Worm (Caenorhabditis elegans) whole organism, L4 larva: ENCODE results near the gene ent-3.

ENCODE experiments used
- D1046.2 ChIP-seq: fragments of 200-800 bp; sonication (Bioruptor generic); IDR thresholded peaks from 2 replicates; pipeline ENCODE4 v1.3.6; 2022; ENCODE audit warnings: missing genetic modification characterization, missing compliant biosample characterization
- F10B5.3 ChIP-seq: sonication (generic microtip); optimal IDR thresholded peaks from 2 replicates; lab custom pipeline; 2016; ENCODE audit warnings: mild to moderate bottlenecking, missing genetic modification characterization, missing compliant biosample characterization
- F26F4.8 ChIP-seq: fragments of 200-800 bp; sonication (Bioruptor generic); conservative IDR thresholded peaks from 2 replicates; pipeline ENCODE4 v1.3.6; 2022; ENCODE audit warnings: missing genetic modification characterization, missing compliant biosample characterization
- T20F7.1 ChIP-seq: fragments of 200-800 bp; sonication (Bioruptor generic); optimal IDR thresholded peaks from 2 replicates; lab custom pipeline; 2018; ENCODE audit warnings: mild to moderate bottlenecking, missing genetic modification characterization, missing compliant biosample characterization
- Y105C5A.15 ChIP-seq: fragments of 200-800 bp; sonication (Bioruptor generic); IDR thresholded peaks from 2 replicates; pipeline ENCODE4 v1.3.6; 2022; ENCODE audit warnings: missing genetic modification characterization, missing compliant biosample characterization
- Y48G9A.11 ChIP-seq: fragments of 200-800 bp; sonication (Bioruptor generic); IDR thresholded peaks from 2 replicates; pipeline ENCODE4 v1.3.6; 2022; ENCODE audit warnings: missing genetic modification reagents, missing genetic modification characterization, missing compliant biosample characterization
- Y5F2A.4 ChIP-seq: fragments of 200-800 bp; sonication (Bioruptor generic); optimal IDR thresholded peaks from 2 replicates; lab custom pipeline; 2018; ENCODE audit warnings: mild to moderate bottlenecking, missing genetic modification characterization, missing compliant biosample characterization
- ZK337.2 ChIP-seq: fragments of 200-800 bp; sonication (Bioruptor generic); IDR thresholded peaks from 2 replicates; pipeline ENCODE4 v1.3.6; 2022; ENCODE audit warnings: missing genetic modification reagents, missing genetic modification characterization, missing compliant biosample characterization
- ZK546.5 ChIP-seq, 2 experiments: sonication (generic microtip); optimal IDR thresholded peaks; 2 replicates each; lab custom pipeline; 2017; ENCODE audit warnings: missing biosample characterization in 2 of 2, missing genetic modification characterization in 2 of 2
- aha-1 ChIP-seq: fragments of 150-350 bp; peaks from one replicate; lab custom pipeline; 2014; ENCODE audit warnings: missing biosample characterization, missing genetic modification characterization
- ceh-28 ChIP-seq: fragments of 150-350 bp; optimal IDR thresholded peaks from 2 replicates; lab custom pipeline; 2014; ENCODE audit warnings: missing biosample characterization, missing genetic modification reagents, missing genetic modification characterization
- ceh-32 ChIP-seq: sonication (generic microtip); optimal IDR thresholded peaks from 2 replicates; lab custom pipeline; 2016; ENCODE audit warnings: mild to moderate bottlenecking, missing genetic modification characterization, missing compliant biosample characterization; ENCODE audit not compliant: poor library complexity
- ceh-44 ChIP-seq: fragments of 200-800 bp; sonication (Bioruptor generic); IDR thresholded peaks from 2 replicates; pipeline ENCODE4 v1.3.6; 2022; ENCODE audit warnings: missing genetic modification reagents, missing genetic modification characterization, missing compliant biosample characterization
- cey-2 ChIP-seq: sonication (generic microtip); optimal IDR thresholded peaks from 3 replicates; lab custom pipeline; 2017; ENCODE audit warnings: missing genetic modification characterization, mild to moderate bottlenecking, missing compliant biosample characterization, antibody characterized with exemption, borderline replicate concordance; ENCODE audit not compliant: insufficient read depth
- ctbp-1 ChIP-seq: fragments of 200-800 bp; sonication (Bioruptor generic); IDR thresholded peaks from 2 replicates; pipeline ENCODE4 v1.3.6; 2022; ENCODE audit warnings: missing genetic modification reagents, missing genetic modification characterization, missing compliant biosample characterization
- daf-19 ChIP-seq: fragments of 200-800 bp; sonication (Bioruptor generic); conservative IDR thresholded peaks from 2 replicates; pipeline ENCODE4 v1.3.6; 2022; ENCODE audit warnings: missing genetic modification characterization, missing compliant biosample characterization
- dmd-6 ChIP-seq: fragments of 200-800 bp; sonication (Bioruptor generic); IDR thresholded peaks from 2 replicates; pipeline ENCODE4 v1.3.6; 2022; ENCODE audit warnings: missing genetic modification reagents, missing genetic modification characterization, missing compliant biosample characterization
- dmd-9 ChIP-seq: fragments of 200-800 bp; sonication (Bioruptor generic); IDR thresholded peaks from 2 replicates; pipeline ENCODE4 v1.3.6; 2022; ENCODE audit warnings: missing genetic modification reagents, missing genetic modification characterization, missing compliant biosample characterization
- egl-43 ChIP-seq: fragments of 200-800 bp; sonication (Bioruptor generic); IDR thresholded peaks from 2 replicates; pipeline ENCODE4 v1.3.6; 2022; ENCODE audit warnings: missing genetic modification reagents, missing genetic modification characterization, missing compliant biosample characterization
- fkh-10 ChIP-seq: fragments of 150-350 bp; optimal IDR thresholded peaks from 2 replicates; lab custom pipeline; 2014; ENCODE audit warnings: missing biosample characterization, missing genetic modification reagents, missing genetic modification characterization
- fos-1 ChIP-seq: fragments of 150-350 bp; optimal IDR thresholded peaks from 2 replicates; lab custom pipeline; 2014; ENCODE audit warnings: missing biosample characterization, missing genetic modification characterization
- gei-8 ChIP-seq: fragments of 200-800 bp; sonication (Bioruptor generic); optimal IDR thresholded peaks from 2 replicates; lab custom pipeline; 2018; ENCODE audit warnings: mild to moderate bottlenecking, missing genetic modification characterization, missing compliant biosample characterization
- hlh-11 ChIP-seq: fragments of 200-800 bp; sonication (Bioruptor generic); optimal IDR thresholded peaks from 2 replicates; lab custom pipeline; 2018; ENCODE audit warnings: mild to moderate bottlenecking, missing genetic modification characterization, missing compliant biosample characterization
- hlh-30 ChIP-seq: sonication (generic microtip); optimal IDR thresholded peaks from 2 replicates; lab custom pipeline; 2017; ENCODE audit warnings: antibody characterized with exemption, mild to moderate bottlenecking, missing genetic modification characterization, missing compliant biosample characterization; ENCODE audit not compliant: insufficient read depth
- hmg-1.1 ChIP-seq: fragments of 200-800 bp; sonication (Bioruptor generic); IDR thresholded peaks from 2 replicates; pipeline ENCODE4 v1.3.6; 2022; ENCODE audit warnings: missing genetic modification reagents, missing genetic modification characterization, missing compliant biosample characterization
- jun-1 ChIP-seq: fragments of 150-350 bp; optimal IDR thresholded peaks from 2 replicates; lab custom pipeline; 2014; ENCODE audit warnings: missing biosample characterization, missing genetic modification reagents, missing genetic modification characterization
- lim-7 ChIP-seq: fragments of 200-800 bp; sonication (Bioruptor generic); IDR thresholded peaks from 2 replicates; pipeline ENCODE4 v1.3.6; 2022; ENCODE audit warnings: missing genetic modification characterization, missing compliant biosample characterization
- lin-1 ChIP-seq: fragments of 200-800 bp; sonication (Bioruptor generic); IDR thresholded peaks from 2 replicates; pipeline ENCODE4 v1.3.6; 2022; ENCODE audit warnings: missing genetic modification reagents, missing genetic modification characterization, missing compliant biosample characterization
- lin-13 ChIP-seq: fragments of 150-350 bp; optimal IDR thresholded peaks from 2 replicates; lab custom pipeline; 2014; ENCODE audit warnings: missing biosample characterization, missing genetic modification reagents, missing genetic modification characterization
- lin-29 ChIP-seq: fragments of 200-800 bp; sonication (Bioruptor generic); IDR thresholded peaks from 2 replicates; pipeline ENCODE4 v1.3.6; 2022; ENCODE audit warnings: missing genetic modification reagents, missing genetic modification characterization, missing compliant biosample characterization
- lin-38 ChIP-seq: fragments of 200-800 bp; sonication (Bioruptor generic); IDR thresholded peaks from 2 replicates; pipeline ENCODE4 v1.3.6; 2022; ENCODE audit warnings: missing genetic modification reagents, missing genetic modification characterization, missing compliant biosample characterization
- lin-39 ChIP-seq: fragments of 150-350 bp; optimal IDR thresholded peaks from 2 replicates; lab custom pipeline; 2014; ENCODE audit warnings: missing biosample characterization, missing genetic modification reagents, missing genetic modification characterization
- lsy-2 ChIP-seq, 2 experiments: fragments of 150-350 bp in 1 of 2; sonication (generic microtip) in 1 of 2; optimal IDR thresholded peaks; 2 replicates each; lab custom pipeline; 2014 to 2017; ENCODE audit warnings: missing biosample characterization in 2 of 2, missing genetic modification characterization in 2 of 2
- madf-5 ChIP-seq, 2 experiments: fragments of 200-800 bp; sonication (Bioruptor generic); IDR thresholded peaks; 2 replicates each; pipeline ENCODE4 v1.3.6; 2022; ENCODE audit warnings: missing compliant biosample characterization in 2 of 2, missing genetic modification characterization in 2 of 2
- mdl-1 ChIP-seq, 2 experiments: fragments of 150-350 bp in 1 of 2; sonication (generic microtip) in 1 of 2; optimal IDR thresholded peaks; 2 replicates each; lab custom pipeline; 2014 to 2017; ENCODE audit warnings: missing biosample characterization in 2 of 2, missing genetic modification characterization in 2 of 2
- nhr-102 ChIP-seq: sonication (generic microtip); optimal IDR thresholded peaks from 2 replicates; lab custom pipeline; 2016; ENCODE audit warnings: mild to moderate bottlenecking, missing genetic modification characterization, moderate library complexity, missing compliant biosample characterization
- nhr-237 ChIP-seq: sonication (generic microtip); optimal IDR thresholded peaks from 2 replicates; lab custom pipeline; 2017; ENCODE audit warnings: missing biosample characterization, missing genetic modification characterization
- nhr-25 ChIP-seq: sonication (generic microtip); optimal IDR thresholded peaks from 2 replicates; lab custom pipeline; 2017; ENCODE audit warnings: missing genetic modification characterization, mild to moderate bottlenecking, missing compliant biosample characterization, antibody characterized with exemption, moderate library complexity, borderline replicate concordance; ENCODE audit not compliant: insufficient read depth
- nhr-6 ChIP-seq: fragments of 150-350 bp; optimal IDR thresholded peaks from 2 replicates; lab custom pipeline; 2014; ENCODE audit warnings: missing biosample characterization, missing genetic modification characterization
- nhr-77 ChIP-seq: fragments of 150-350 bp; optimal IDR thresholded peaks from 2 replicates; lab custom pipeline; 2014; ENCODE audit warnings: missing biosample characterization, missing genetic modification characterization
- pqm-1 ChIP-seq: sonication (generic microtip); optimal IDR thresholded peaks from 2 replicates; lab custom pipeline; 2017; ENCODE audit warnings: missing biosample characterization, missing genetic modification characterization
- saeg-2 ChIP-seq: fragments of 200-800 bp; sonication (Bioruptor generic); IDR thresholded peaks from 2 replicates; pipeline ENCODE4 v1.3.6; 2022; ENCODE audit warnings: missing genetic modification reagents, missing genetic modification characterization, missing compliant biosample characterization
- sdz-12 ChIP-seq: fragments of 200-800 bp; sonication (Bioruptor generic); optimal IDR thresholded peaks from 2 replicates; lab custom pipeline; 2018; ENCODE audit warnings: mild to moderate bottlenecking, missing genetic modification characterization, missing compliant biosample characterization
- set-16 ChIP-seq: fragments of 200-800 bp; sonication (Bioruptor generic); IDR thresholded peaks from 2 replicates; pipeline ENCODE4 v1.3.6; 2022; ENCODE audit warnings: missing genetic modification reagents, missing genetic modification characterization, missing compliant biosample characterization
- spr-3 ChIP-seq: fragments of 200-800 bp; sonication (Bioruptor generic); optimal IDR thresholded peaks from 2 replicates; lab custom pipeline; 2018; ENCODE audit warnings: mild to moderate bottlenecking, missing genetic modification characterization, missing compliant biosample characterization
- unc-62 ChIP-seq, 3 experiments: fragments of 150-350 bp in 1 of 3; sonication (generic microtip); optimal IDR thresholded peaks in 2 of 3; peaks in 1 of 3; 1 replicate in 1 of 3; 2 replicates in 2 of 3; lab custom pipeline; 2014 to 2017; ENCODE audit warnings: missing biosample characterization in 3 of 3, missing genetic modification characterization in 3 of 3, missing genetic modification reagents in 3 of 3, missing genotype in 1 of 3
- vab-7 ChIP-seq: fragments of 200-800 bp; sonication (Bioruptor generic); IDR thresholded peaks from 2 replicates; pipeline ENCODE4 v1.3.6; 2022; ENCODE audit warnings: missing genetic modification reagents, missing genetic modification characterization, missing compliant biosample characterization
- zfp-2 ChIP-seq: sonication (generic microtip); optimal IDR thresholded peaks from 2 replicates; lab custom pipeline; 2016; ENCODE audit warnings: mild to moderate bottlenecking, missing genetic modification characterization, missing compliant biosample characterization
- zip-11 ChIP-seq: fragments of 200-800 bp; sonication (Bioruptor generic); IDR thresholded peaks from 2 replicates; pipeline ENCODE4 v1.3.6; 2022; ENCODE audit warnings: missing genetic modification characterization, missing compliant biosample characterization
- zip-2 ChIP-seq: fragments of 150-350 bp; optimal IDR thresholded peaks from 2 replicates; lab custom pipeline; 2014; ENCODE audit warnings: missing biosample characterization, missing genetic modification characterization
- ztf-11 ChIP-seq: fragments of 150-350 bp; optimal IDR thresholded peaks from 2 replicates; lab custom pipeline; 2014; ENCODE audit warnings: missing biosample characterization, missing genetic modification characterization

The ent-3 gene

DNA sequence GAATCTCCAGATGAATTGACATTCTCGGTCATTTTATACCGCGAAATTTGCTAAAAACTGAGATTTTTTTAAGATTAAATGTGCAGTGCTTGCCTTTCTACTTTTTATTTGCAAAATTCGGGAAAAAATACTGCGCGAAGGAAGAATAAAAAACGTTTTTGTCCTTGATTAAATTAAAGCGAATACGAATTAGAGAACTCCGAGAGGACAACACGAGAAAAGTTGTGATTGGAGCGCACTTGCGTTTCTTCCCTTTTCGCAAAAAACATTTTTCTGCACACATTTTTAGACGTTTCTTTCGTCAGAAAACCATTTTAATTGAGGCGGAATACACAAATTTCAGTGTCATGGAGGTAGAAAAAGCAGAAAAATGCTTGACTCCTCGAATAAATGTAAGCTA, 50.4 kb downstream of the ent-3 start, which contains the start of the genes trm-1 and ints-2 (continued):
- TF ChIP-seq sdz-12 = no peak
- no peak for TF ChIP-seq nhr-237 (tag; lab: Kevin White, UChicago)
- TF ChIP-seq jun-1 (tag; lab: Kevin White, UChicago) = no peak
- TF ChIP-seq F10B5.3 (tag; lab: Kevin White, UChicago) = no peak
- TF ChIP-seq nhr-6 = no peak
- no peak for TF ChIP-seq fos-1
- TF ChIP-seq hlh-11 (tag; lab: Kevin White, UChicago) = no peak
- TF ChIP-seq ctbp-1 (GFP tag; lab: Robert Waterston, UW) = no peak
- TF ChIP-seq T20F7.1 (GFP tag; lab: Kevin White, UChicago) = peak; percentile 63
- TF ChIP-seq lin-38 (GFP tag; lab: Robert Waterston, UW) = peak; percentile 97
- TF ChIP-seq spr-3 (GFP tag; lab: Kevin White, UChicago) = no peak
- peak in 1 of 2 experiments; percentile 77 for TF ChIP-seq lsy-2 (tag; optimal IDR thresholded peaks at IDR 0.05; lab: Kevin White, UChicago)
- no peak for TF ChIP-seq lin-39 (tag; lab: Kevin White, UChicago)
- TF ChIP-seq vab-7 = no peak
- no peak for TF ChIP-seq Y48G9A.11
- no peak for TF ChIP-seq dmd-9 (GFP tag; lab: Robert Waterston, UW)
- no peak for TF ChIP-seq mdl-1 (tag; optimal IDR thresholded peaks at IDR 0.05; lab: Kevin White, UChicago)
- TF ChIP-seq zfp-2 (tag; lab: Kevin White, UChicago) = no peak
- TF ChIP-seq D1046.2 (GFP tag; lab: Robert Waterston, UW) = no peak
- no peak for TF ChIP-seq zip-11 (GFP tag; lab: Robert Waterston, UW)
- TF ChIP-seq lim-7 (GFP tag; lab: Robert Waterston, UW) = no peak
- no peak for TF ChIP-seq Y105C5A.15 (GFP tag; lab: Robert Waterston, UW)
- TF ChIP-seq hmg-1.1 (GFP tag; lab: Robert Waterston, UW) = peak; percentile 38; the same call in 1 of the 2 replicates
- TF ChIP-seq nhr-77 (tag; lab: Kevin White, UChicago) = peak; percentile 46
- TF ChIP-seq cey-2 (tag; lab: Kevin White, UChicago) = no peak
- no peak for TF ChIP-seq ceh-32 (tag; lab: Kevin White, UChicago)
- TF ChIP-seq egl-43 = no peak
- TF ChIP-seq lin-1 (GFP tag; lab: Robert Waterston, UW) = no peak
- no peak for TF ChIP-seq ZK337.2 (GFP tag; lab: Robert Waterston, UW)
- TF ChIP-seq pqm-1 = no peak
- no peak for TF ChIP-seq saeg-2 (GFP tag; lab: Robert Waterston, UW)
- TF ChIP-seq daf-19 = no peak
- TF ChIP-seq ztf-11 (tag; lab: Kevin White, UChicago) = no peak
- TF ChIP-seq ceh-44 (GFP tag; lab: Robert Waterston, UW) = no peak
- TF ChIP-seq Y5F2A.4 = no peak
- no peak for TF ChIP-seq aha-1 (tag; lab: Kevin White, UChicago)
- TF ChIP-seq set-16 (GFP tag; lab: Robert Waterston, UW) = no peak
- TF ChIP-seq lin-13 = no peak
- peak; percentile 28 for TF ChIP-seq fkh-10 (GFP tag; lab: Kevin White, UChicago)
- TF ChIP-seq gei-8 (GFP tag; lab: Kevin White, UChicago) = no peak
- TF ChIP-seq nhr-25 (tag; lab: Kevin White, UChicago) = no peak
- no peak for TF ChIP-seq madf-5 (GFP tag; IDR thresholded peaks at IDR 0.05; lab: Robert Waterston, UW)
- no peak for TF ChIP-seq zip-2 (tag; lab: Kevin White, UChicago)
- no peak for TF ChIP-seq F26F4.8 (GFP tag; lab: Robert Waterston, UW)
- TF ChIP-seq ceh-28 (tag; lab: Kevin White, UChicago) = no peak
- no peak for TF ChIP-seq ZK546.5 (tag; optimal IDR thresholded peaks at IDR 0.05; lab: Kevin White, UChicago)
- TF ChIP-seq nhr-102 (tag; lab: Kevin White, UChicago) = no peak
- TF ChIP-seq lin-29 (GFP tag; lab: Robert Waterston, UW) = no peak
- peak; percentile 24; the same call in 1 of the 2 replicates for TF ChIP-seq dmd-6 (GFP tag; lab: Robert Waterston, UW)
- TF ChIP-seq hlh-30 (tag; lab: Kevin White, UChicago) = no peak
- TF ChIP-seq unc-62 (GFP tag; optimal IDR thresholded peaks at IDR 0.05 in 1 of 2; lab: Kevin White, UChicago) = no peak
- no peak for TF ChIP-seq unc-62 (tag; optimal IDR thresholded peaks at IDR 0.05; lab: Kevin White, UChicago)
